Worm (Caenorhabditis elegans) whole organism, L1 larva: ENCODE measurements around the gene elt-6.

ENCODE experiments used
- ama-1 ChIP-seq: fragments of 150-350 bp; optimal IDR thresholded peaks from 2 replicates; lab custom pipeline; 2014
- blmp-1 ChIP-seq: fragments of 150-350 bp; optimal IDR thresholded peaks from 2 replicates; lab custom pipeline; 2014; ENCODE audit warnings: missing biosample characterization, missing genetic modification characterization
- fkh-10 ChIP-seq: sonication (generic microtip); optimal IDR thresholded peaks from 2 replicates; lab custom pipeline; 2017; ENCODE audit warnings: missing biosample characterization, missing genetic modification reagents, missing genetic modification characterization
- grh-1 ChIP-seq: fragments of 200-800 bp; sonication (Bioruptor generic); IDR thresholded peaks from 2 replicates; pipeline ENCODE4 v1.3.6; 2022; ENCODE audit warnings: missing genetic modification reagents, missing genetic modification characterization, missing compliant biosample characterization
- mdl-1 ChIP-seq, 2 experiments: fragments of 150-350 bp; optimal IDR thresholded peaks; 2 replicates each; lab custom pipeline; 2014 to 2017; ENCODE audit warnings: missing biosample characterization in 2 of 2, missing genetic modification characterization in 2 of 2, inconsistent platforms in 1 of 2
- mep-1 ChIP-seq: fragments of 150-350 bp; optimal IDR thresholded peaks from 2 replicates; lab custom pipeline; 2014; ENCODE audit warnings: missing biosample characterization, missing genetic modification characterization
- nhr-237 ChIP-seq: fragments of 150-350 bp; optimal IDR thresholded peaks from 2 replicates; lab custom pipeline; 2014; ENCODE audit warnings: missing biosample characterization, missing genetic modification characterization
- nhr-28 ChIP-seq: fragments of 150-350 bp; optimal IDR thresholded peaks from 2 replicates; lab custom pipeline; 2014; ENCODE audit warnings: missing biosample characterization, missing genetic modification characterization
- pqm-1 ChIP-seq: sonication (generic microtip); optimal IDR thresholded peaks from 3 replicates; lab custom pipeline; 2017; ENCODE audit warnings: missing biosample characterization, missing genetic modification characterization
- sox-4 ChIP-seq: sonication (generic microtip); optimal IDR thresholded peaks from 2 replicates; lab custom pipeline; 2016; ENCODE audit warnings: missing genetic modification characterization, missing compliant biosample characterization
- sptf-1 ChIP-seq: fragments of 150-350 bp; optimal IDR thresholded peaks from 2 replicates; lab custom pipeline; 2014; ENCODE audit warnings: missing biosample characterization, missing genetic modification characterization
- unc-62 ChIP-seq: fragments of 150-350 bp; optimal IDR thresholded peaks from 2 replicates; lab custom pipeline; 2014; ENCODE audit warnings: missing biosample characterization, missing genetic modification reagents, missing genetic modification characterization
- unc-86 ChIP-seq: sonication (generic microtip); optimal IDR thresholded peaks from 2 replicates; lab custom pipeline; 2016; ENCODE audit warnings: missing genetic modification characterization, missing compliant biosample characterization
- ztf-4 ChIP-seq: fragments of 150-350 bp; optimal IDR thresholded peaks from 2 replicates; lab custom pipeline; 2014; ENCODE audit warnings: missing biosample characterization, missing genetic modification characterization

- TF ChIP-seq mdl-1 (tag; optimal IDR thresholded peaks at IDR 0.05; lab: Kevin White, UChicago) (no peak), blmp-1 (tag; lab: Kevin White, UChicago) (no peak), unc-86 (no peak), unc-62 (GFP tag; lab: Kevin White, UChicago) (no peak), pqm-1 (tag; lab: Kevin White, UChicago) (no peak), grh-1 (GFP tag; lab: Robert Waterston, UW) (no peak), ama-1 (no peak), sptf-1 (tag; lab: Kevin White, UChicago) (no peak), ztf-4 (no peak), nhr-28 (tag; lab: Kevin White, UChicago) (no peak), sox-4 (no peak), fkh-10 (no peak), nhr-237 (no peak), mep-1 (tag; lab: Kevin White, UChicago) (no peak)
Observed at ce11 chrIV:1895024-1895423, 22.8 kb upstream of the elt-6 start.
